Worm (Caenorhabditis elegans) whole organism, L2 larva: ENCODE measurements around the gene B0416.5.
A peak's percentile ranks its signal among the peaks of the same experiment; 100 is the strongest.

Experiments used
- R02D3.7 ChIP-seq: fragments of 150-350 bp; optimal IDR thresholded peaks from 2 replicates; lab custom pipeline; 2014; ENCODE audit warnings: missing biosample characterization, missing genetic modification characterization
- blmp-1 ChIP-seq: sonication (generic microtip); optimal IDR thresholded peaks from 2 replicates; lab custom pipeline; 2017; ENCODE audit warnings: missing genetic modification characterization, mild to moderate bottlenecking, missing compliant biosample characterization, antibody characterized with exemption, moderate library complexity; ENCODE audit not compliant: insufficient read depth
- egl-27 ChIP-seq: sonication (generic microtip); optimal IDR thresholded peaks from 3 replicates; lab custom pipeline; 2017; ENCODE audit warnings: missing biosample characterization, missing genetic modification reagents, missing genetic modification characterization
- lin-13 ChIP-seq: fragments of 150-350 bp; optimal IDR thresholded peaks from 2 replicates; lab custom pipeline; 2014; ENCODE audit warnings: missing biosample characterization, missing genetic modification reagents, missing genetic modification characterization
- nhr-11 ChIP-seq: fragments of 150-350 bp; optimal IDR thresholded peaks from 2 replicates; lab custom pipeline; 2014; ENCODE audit warnings: missing biosample characterization, missing genetic modification characterization
- nhr-237 ChIP-seq: fragments of 150-350 bp; optimal IDR thresholded peaks from 2 replicates; lab custom pipeline; 2014; ENCODE audit warnings: missing biosample characterization, missing genetic modification characterization
- nhr-25 ChIP-seq: fragments of 150-350 bp; sonication (generic microtip); optimal IDR thresholded peaks from 3 replicates; lab custom pipeline; 2014; ENCODE audit warnings: missing biosample characterization, missing genetic modification characterization
- nhr-77 ChIP-seq: fragments of 150-350 bp; optimal IDR thresholded peaks from 2 replicates; lab custom pipeline; 2014; ENCODE audit warnings: missing biosample characterization, missing genetic modification characterization
- skn-1 ChIP-seq: sonication (generic microtip); optimal IDR thresholded peaks from 2 replicates; lab custom pipeline; 2017; ENCODE audit warnings: missing biosample characterization, missing genetic modification characterization

DNA sequence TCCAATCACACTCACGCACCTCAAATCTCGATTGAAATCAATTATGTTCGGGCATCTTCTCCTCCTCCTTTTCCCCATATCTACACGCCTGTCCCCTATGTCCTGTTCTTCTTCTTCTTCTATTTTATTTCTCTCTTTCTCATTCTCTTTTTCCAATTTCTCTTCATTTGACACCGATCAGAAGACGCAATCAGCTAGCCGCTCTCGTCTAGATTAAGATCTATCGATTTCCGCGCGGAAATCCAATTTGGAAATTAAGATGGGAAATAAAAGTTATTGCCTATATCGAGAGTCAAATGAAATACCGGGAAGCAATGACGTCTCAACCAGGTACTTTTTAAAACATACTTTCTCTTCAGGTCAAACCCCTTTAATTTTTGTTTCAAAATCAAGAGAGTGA is 42.2 kb downstream of the B0416.5 start:
- TF ChIP-seq egl-27 (tag; lab: Kevin White, UChicago) (no peak), nhr-77 (tag; lab: Kevin White, UChicago) (no peak), skn-1 (tag; lab: Kevin White, UChicago) (no peak), nhr-25 (tag; lab: Kevin White, UChicago) (peak; percentile 23), lin-13 (GFP tag; lab: Kevin White, UChicago) (no peak), R02D3.7 (tag; lab: Kevin White, UChicago) (no peak), blmp-1 (tag; lab: Kevin White, UChicago) (peak; percentile 14), nhr-237 (tag; lab: Kevin White, UChicago) (no peak), nhr-11 (tag; lab: Kevin White, UChicago) (no peak)
